Worm (Caenorhabditis elegans) whole organism, midembryonic: ENCODE measurements around the gene Y37E11AM.4.

Experiments used
- T22C8.4 ChIP-seq: fragments of 200-800 bp; sonication (Bioruptor generic); IDR thresholded peaks from 2 replicates; pipeline ENCODE4 v1.3.6; 2022; ENCODE audit warnings: missing genetic modification characterization, missing compliant biosample characterization
- cog-1 ChIP-seq: sonication (generic microtip); optimal IDR thresholded peaks from 2 replicates; lab custom pipeline; 2016; ENCODE audit warnings: missing genetic modification characterization, missing compliant biosample characterization
- flt-1 ChIP-seq: fragments of 200-800 bp; sonication (Bioruptor generic); IDR thresholded peaks from 2 replicates; pipeline ENCODE4 v1.3.6; 2022; ENCODE audit warnings: missing genetic modification characterization, missing compliant biosample characterization
- klf-2 ChIP-seq: fragments of 200-800 bp; sonication (Bioruptor generic); conservative IDR thresholded peaks from 2 replicates; pipeline ENCODE4 v1.3.6; 2022; ENCODE audit warnings: missing genetic modification reagents, missing genetic modification characterization, missing compliant biosample characterization
- med-1 ChIP-seq: sonication (generic microtip); optimal IDR thresholded peaks from 2 replicates; lab custom pipeline; 2017; ENCODE audit warnings: missing genetic modification characterization, mild to moderate bottlenecking, missing compliant biosample characterization, antibody characterized with exemption, missing genetic modification reagents; ENCODE audit not compliant: insufficient read depth
- ref-1 ChIP-seq: fragments of 200-800 bp; sonication (Bioruptor generic); conservative IDR thresholded peaks from 2 replicates; pipeline ENCODE4 v1.3.6; 2022; ENCODE audit warnings: missing genetic modification reagents, missing genetic modification characterization, missing compliant biosample characterization
- tab-1 ChIP-seq: fragments of 200-800 bp; sonication (Bioruptor generic); IDR thresholded peaks from 2 replicates; pipeline ENCODE4 v1.3.6; 2022; ENCODE audit warnings: missing genetic modification characterization, missing compliant biosample characterization
- ztf-23 ChIP-seq: fragments of 200-800 bp; sonication (Bioruptor generic); IDR thresholded peaks from 2 replicates; pipeline ENCODE4 v1.3.6; 2022; ENCODE audit warnings: missing genetic modification reagents, missing genetic modification characterization, missing compliant biosample characterization
- ztf-29 ChIP-seq: fragments of 200-800 bp; sonication (Bioruptor generic); IDR thresholded peaks from 2 replicates; pipeline ENCODE4 v1.3.6; 2022; ENCODE audit warnings: missing genetic modification reagents, missing genetic modification characterization, missing compliant biosample characterization

Y37E11AM.4 gene

ce11 chrIV:3686765-3687164 lies 35.8 kb downstream of the Y37E11AM.4 start, which contains the start of gene map-1:
map-1 (minus strand) TSS chrIV:3686865.
- TF ChIP-seq flt-1 (GFP tag; lab: Robert Waterston, UW): no peak
- no peak for TF ChIP-seq ref-1 (GFP tag; lab: Robert Waterston, UW)
- no peak for TF ChIP-seq klf-2 (GFP tag; lab: Robert Waterston, UW)
- no peak for TF ChIP-seq ztf-29 (GFP tag; lab: Robert Waterston, UW)
- TF ChIP-seq ztf-23 (GFP tag; lab: Robert Waterston, UW): no peak
- no peak for TF ChIP-seq cog-1 (tag; lab: Kevin White, UChicago)
- no peak for TF ChIP-seq T22C8.4
- no peak for TF ChIP-seq med-1 (GFP tag; lab: Kevin White, UChicago)
- TF ChIP-seq tab-1 (GFP tag; lab: Robert Waterston, UW): no peak

ce11 chrIV:3686260-3686659 lies 36.3 kb downstream of the Y37E11AM.4 start:
- no peak for TF ChIP-seq tab-1 (GFP tag; lab: Robert Waterston, UW)
- TF ChIP-seq klf-2 (GFP tag; lab: Robert Waterston, UW): no peak
- no peak for TF ChIP-seq ztf-23 (GFP tag; lab: Robert Waterston, UW)
- TF ChIP-seq cog-1 (tag; lab: Kevin White, UChicago): no peak
- TF ChIP-seq med-1 (GFP tag; lab: Kevin White, UChicago): no peak
- no peak for TF ChIP-seq flt-1 (GFP tag; lab: Robert Waterston, UW)
- TF ChIP-seq ref-1 (GFP tag; lab: Robert Waterston, UW): no peak
- no peak for TF ChIP-seq ztf-29 (GFP tag; lab: Robert Waterston, UW)
- TF ChIP-seq T22C8.4: no peak

ce11 chrIV:3681763-3682162 lies 40.8 kb downstream of the Y37E11AM.4 start:
- TF ChIP-seq tab-1 (GFP tag; lab: Robert Waterston, UW) (no peak), ref-1 (GFP tag; lab: Robert Waterston, UW) (no peak), ztf-23 (GFP tag; lab: Robert Waterston, UW) (no peak), ztf-29 (GFP tag; lab: Robert Waterston, UW) (no peak), flt-1 (GFP tag; lab: Robert Waterston, UW) (no peak), med-1 (GFP tag; lab: Kevin White, UChicago) (no peak), T22C8.4 (no peak), cog-1 (tag; lab: Kevin White, UChicago) (no peak), klf-2 (GFP tag; lab: Robert Waterston, UW) (no peak)

- TF ChIP-seq T22C8.4 (no peak), med-1 (GFP tag; lab: Kevin White, UChicago) (no peak), tab-1 (GFP tag; lab: Robert Waterston, UW) (no peak), cog-1 (tag; lab: Kevin White, UChicago) (no peak), ztf-23 (GFP tag; lab: Robert Waterston, UW) (no peak), klf-2 (GFP tag; lab: Robert Waterston, UW) (no peak), ztf-29 (GFP tag; lab: Robert Waterston, UW) (no peak), ref-1 (GFP tag; lab: Robert Waterston, UW) (no peak), flt-1 (GFP tag; lab: Robert Waterston, UW) (no peak)
Observed at ce11 chrIV:3668603-3669002, 54.0 kb downstream of the Y37E11AM.4 start, which contains the start of gene fmil-1. fmil-1 (minus strand) TSS chrIV:3668703.

- TF ChIP-seq ref-1 (GFP tag; lab: Robert Waterston, UW): no peak
- no peak for TF ChIP-seq med-1 (GFP tag; lab: Kevin White, UChicago)
- no peak for TF ChIP-seq flt-1 (GFP tag; lab: Robert Waterston, UW)
- no peak for TF ChIP-seq tab-1 (GFP tag; lab: Robert Waterston, UW)
- no peak for TF ChIP-seq cog-1 (tag; lab: Kevin White, UChicago)
- no peak for TF ChIP-seq T22C8.4
- no peak for TF ChIP-seq ztf-29 (GFP tag; lab: Robert Waterston, UW)
- no peak for TF ChIP-seq ztf-23 (GFP tag; lab: Robert Waterston, UW)
- TF ChIP-seq klf-2 (GFP tag; lab: Robert Waterston, UW): no peak
Observed at ce11 chrIV:3667796-3668195, 54.8 kb downstream of the Y37E11AM.4 start.
